Fruit fly (Drosophila melanogaster) whole organism, wandering third instar larva: ENCODE data around the gene CG13398.

Experiments
- Abd-B ChIP-seq: fragments of >200 bp; optimal IDR thresholded peaks from 2 replicates; lab custom pipeline; 2017; ENCODE audit warnings: missing biosample characterization, missing genetic modification characterization
- CG32264 ChIP-seq: fragments of 200-800 bp; sonication (Bioruptor generic); optimal IDR thresholded peaks from 2 replicates; lab custom pipeline; 2016; ENCODE audit warnings: missing biosample characterization, missing genetic modification characterization
- CG9705 ChIP-seq: fragments of 200-800 bp; sonication (Bioruptor generic); optimal IDR thresholded peaks from 2 replicates; lab custom pipeline; 2018; ENCODE audit warnings: missing biosample characterization, mild to moderate bottlenecking, missing genetic modification characterization
- CrebA ChIP-seq: fragments of 200-800 bp; sonication (Bioruptor generic); optimal IDR thresholded peaks from 2 replicates; lab custom pipeline; 2016; ENCODE audit warnings: missing biosample characterization, mild to moderate bottlenecking, missing genetic modification characterization, borderline replicate concordance
- Dfd ChIP-seq: fragments of >200 bp; optimal IDR thresholded peaks from 2 replicates; lab custom pipeline; 2017; ENCODE audit warnings: missing biosample characterization, missing genetic modification characterization
- Dif ChIP-seq: fragments of 200-275, 200-300 bp; sonication (Bioruptor generic); optimal IDR thresholded peaks from 2 replicates; lab custom pipeline; 2018; ENCODE audit warnings: missing biosample characterization, missing genetic modification characterization; ENCODE audit not compliant: partially characterized antibody
- GATAd ChIP-seq: sonication (Bioruptor generic); optimal IDR thresholded peaks from 2 replicates; lab custom pipeline; 2016; ENCODE audit warnings: missing biosample characterization, missing genetic modification characterization
- HLH106 ChIP-seq: fragments of 200-800 bp; optimal IDR thresholded peaks from 3 replicates; lab custom pipeline; 2019; ENCODE audit warnings: missing biosample characterization, mild to moderate bottlenecking, missing genetic modification characterization, moderate library complexity
- Hnf4 ChIP-seq: fragments of 200-800 bp; sonication (Bioruptor generic); optimal IDR thresholded peaks from 2 replicates; lab custom pipeline; 2016; ENCODE audit warnings: missing biosample characterization, mild to moderate bottlenecking, missing genetic modification characterization
- Hr78 ChIP-seq: fragments of >200 bp; optimal IDR thresholded peaks from 2 replicates; lab custom pipeline; 2017; ENCODE audit warnings: missing biosample characterization, missing genetic modification characterization
- Hr83 ChIP-seq: fragments of 200-300 bp; sonication (Bioruptor generic); optimal IDR thresholded peaks from 2 replicates; lab custom pipeline; 2016; ENCODE audit warnings: missing biosample characterization, mild to moderate bottlenecking, missing genetic modification characterization, moderate library complexity; ENCODE audit not compliant: poor library complexity, severe bottlenecking
- Jra ChIP-seq: sonication (Bioruptor generic); optimal IDR thresholded peaks from 2 replicates; lab custom pipeline; 2016; ENCODE audit warnings: missing biosample characterization, missing genetic modification characterization
- Mio ChIP-seq: sonication (Bioruptor generic); optimal IDR thresholded peaks from 2 replicates; lab custom pipeline; 2016; ENCODE audit warnings: missing biosample characterization, missing genetic modification characterization
- Myc ChIP-seq: fragments of >200 bp; optimal IDR thresholded peaks from 2 replicates; lab custom pipeline; 2017
- N ChIP-seq: fragments of >200 bp; optimal IDR thresholded peaks from 2 replicates; lab custom pipeline; 2018; ENCODE audit warnings: missing biosample characterization, missing external identifiers, missing genetic modification characterization
- OdsH ChIP-seq: fragments of 200-800 bp; sonication (Bioruptor generic); optimal IDR thresholded peaks from 2 replicates; lab custom pipeline; 2016; ENCODE audit warnings: missing biosample characterization, mild to moderate bottlenecking, missing genetic modification characterization
- Rel ChIP-seq, 2 experiments: fragments of 200-800 bp; sonication (Bioruptor generic) in 1 of 2; optimal IDR thresholded peaks; 2 replicates in 1 of 2; 3 replicates in 1 of 2; lab custom pipeline; 2016 to 2019; ENCODE audit warnings: mild to moderate bottlenecking in 2 of 2, missing biosample characterization in 2 of 2, missing genetic modification characterization in 2 of 2, moderate library complexity in 1 of 2
- Sp1 ChIP-seq: fragments of 200-800 bp; sonication (Bioruptor generic); optimal IDR thresholded peaks from 3 replicates; lab custom pipeline; 2019; ENCODE audit warnings: missing biosample characterization, mild to moderate bottlenecking, missing genetic modification characterization, moderate library complexity
- Vsx2 ChIP-seq: fragments of 200-300, 225-300 bp; sonication (Bioruptor generic); optimal IDR thresholded peaks from 2 replicates; lab custom pipeline; 2018; ENCODE audit warnings: missing biosample characterization, missing genetic modification characterization; ENCODE audit not compliant: partially characterized antibody
- br ChIP-seq: fragments of 200-800 bp; sonication (Bioruptor generic); optimal IDR thresholded peaks from 2 replicates; lab custom pipeline; 2016; ENCODE audit warnings: missing biosample characterization, missing genetic modification characterization
- brk ChIP-seq: fragments of 200-800 bp; sonication (Bioruptor generic); optimal IDR thresholded peaks from 2 replicates; lab custom pipeline; 2016; ENCODE audit warnings: missing biosample characterization, mild to moderate bottlenecking, missing genetic modification characterization
- dl ChIP-seq, 2 experiments: fragments of 175-275, 200-275 bp in 1 of 2; fragments of 200-275 bp in 1 of 2; sonication (Bioruptor generic); optimal IDR thresholded peaks; lab custom pipeline; 2018; ENCODE audit warnings: mild to moderate bottlenecking in 2 of 2, missing biosample characterization in 2 of 2, missing genetic modification characterization in 2 of 2, moderate library complexity in 2 of 2; ENCODE audit not compliant: partially characterized antibody in 2 of 2, insufficient read depth in 1 of 2
- dmrt93B ChIP-seq: fragments of 200-800 bp; sonication (Bioruptor generic); optimal IDR thresholded peaks from 2 replicates; lab custom pipeline; 2018; ENCODE audit warnings: missing biosample characterization, mild to moderate bottlenecking, missing genetic modification characterization
- dsf ChIP-seq: sonication (Bioruptor generic); optimal IDR thresholded peaks from 2 replicates; lab custom pipeline; 2016; ENCODE audit warnings: missing biosample characterization, missing genetic modification characterization, borderline replicate concordance
- ey ChIP-seq: fragments of 200-800 bp; sonication (Bioruptor generic); optimal IDR thresholded peaks from 2 replicates; lab custom pipeline; 2016; ENCODE audit warnings: missing biosample characterization, missing genetic modification characterization
- foxo ChIP-seq, 2 experiments: fragments of 200-800 bp; sonication (Bioruptor generic); optimal IDR thresholded peaks; 2 replicates in 1 of 2; 3 replicates in 1 of 2; lab custom pipeline; 2016 to 2017; ENCODE audit warnings: missing biosample characterization in 2 of 2, missing genetic modification characterization in 2 of 2
- fru ChIP-seq: fragments of 200-800 bp; sonication (Bioruptor generic); optimal IDR thresholded peaks from 3 replicates; lab custom pipeline; 2016; ENCODE audit warnings: missing biosample characterization, mild to moderate bottlenecking, missing genetic modification characterization
- h ChIP-seq: fragments of 200-800 bp; sonication (Bioruptor generic); optimal IDR thresholded peaks from 3 replicates; lab custom pipeline; 2016; ENCODE audit warnings: missing biosample characterization, mild to moderate bottlenecking, missing genetic modification characterization
- jim ChIP-seq: fragments of 175-275, 200-325 bp; sonication (Bioruptor generic); optimal IDR thresholded peaks from 2 replicates; lab custom pipeline; 2016; ENCODE audit warnings: missing biosample characterization, mild to moderate bottlenecking, missing genetic modification characterization
- lola ChIP-seq: fragments of >200 bp; optimal IDR thresholded peaks from 2 replicates; lab custom pipeline; 2017; ENCODE audit warnings: missing biosample characterization, missing genetic modification characterization
- pan ChIP-seq: fragments of >200 bp; optimal IDR thresholded peaks from 2 replicates; lab custom pipeline; 2017
- psq ChIP-seq: fragments of 200-800 bp; sonication (Bioruptor generic); optimal IDR thresholded peaks from 3 replicates; lab custom pipeline; 2017; ENCODE audit warnings: missing biosample characterization, mild to moderate bottlenecking, missing genetic modification characterization, moderate library complexity
- rgr ChIP-seq: fragments of 200-800 bp; sonication (Bioruptor generic); optimal IDR thresholded peaks from 3 replicates; lab custom pipeline; 2016; ENCODE audit warnings: missing biosample characterization, mild to moderate bottlenecking, missing genetic modification characterization
- sage ChIP-seq: fragments of 200-800 bp; sonication (Bioruptor generic); optimal IDR thresholded peaks from 2 replicates; lab custom pipeline; 2016; ENCODE audit warnings: missing biosample characterization, mild to moderate bottlenecking, missing genetic modification characterization
- sv ChIP-seq: fragments of 200-800 bp; sonication (Bioruptor generic); optimal IDR thresholded peaks from 3 replicates; lab custom pipeline; 2016; ENCODE audit warnings: missing biosample characterization, missing genetic modification characterization
- tai ChIP-seq: sonication (Bioruptor generic); optimal IDR thresholded peaks from 2 replicates; lab custom pipeline; 2016; ENCODE audit warnings: missing biosample characterization, missing genetic modification characterization
- usp ChIP-seq: fragments of >200 bp; optimal IDR thresholded peaks from 2 replicates; lab custom pipeline; 2017; ENCODE audit warnings: missing biosample characterization, missing genetic modification characterization
- woc ChIP-seq: sonication (Bioruptor generic); optimal IDR thresholded peaks from 2 replicates; lab custom pipeline; 2016; ENCODE audit warnings: missing biosample characterization, mild to moderate bottlenecking, missing genetic modification characterization

Gene CG13398

DNA sequence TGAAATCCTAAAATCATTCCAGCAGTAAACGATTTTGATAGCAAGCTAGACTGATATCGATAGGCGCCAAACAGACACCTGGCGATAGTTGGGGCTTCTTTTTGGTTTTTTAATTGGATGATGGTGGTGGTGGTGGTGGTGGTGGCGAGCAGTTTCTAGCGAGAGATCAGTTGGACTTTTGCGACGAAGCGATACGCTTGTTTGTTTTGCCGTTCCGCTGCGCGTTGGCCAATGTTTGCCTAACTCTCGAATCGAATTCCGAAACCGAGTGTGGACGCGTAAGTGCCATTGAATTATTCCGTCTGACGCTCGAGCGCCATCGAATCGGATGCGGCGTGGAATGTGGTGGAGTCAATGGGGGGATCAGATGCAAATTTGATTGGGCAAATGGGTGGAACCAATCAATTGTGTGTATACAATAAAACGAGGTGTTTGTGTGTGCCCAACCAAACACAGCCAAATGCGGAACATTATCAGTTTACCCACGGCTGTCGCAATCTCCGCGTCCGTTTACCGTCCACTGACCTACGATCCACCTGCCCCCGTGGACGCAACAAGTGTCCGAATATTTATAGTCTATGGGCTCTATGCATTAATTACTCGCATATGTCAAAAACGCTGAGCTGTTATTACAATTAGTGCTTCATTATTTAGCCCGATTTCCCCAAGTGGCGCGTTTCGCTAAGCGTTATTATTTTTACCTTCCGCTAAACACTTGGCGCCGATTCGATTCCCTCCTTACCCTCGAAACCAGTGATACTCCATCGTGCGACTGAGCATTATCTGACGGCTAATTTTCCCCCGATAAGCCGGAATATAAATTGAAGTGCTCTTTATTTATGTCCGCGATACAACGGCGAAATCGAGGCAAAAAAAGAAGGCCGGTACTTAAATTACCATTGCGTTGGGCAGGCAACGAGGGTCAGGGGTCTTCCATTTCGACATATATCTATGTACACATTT, 44.4 kb downstream of the CG13398 start, which contains the start of gene CG17292:
TSS of gene CG17292 (plus strand) at position 91 of the 963 bp plus-strand sequence.
- TF ChIP-seq Hr83 (GFP tag; lab: Kevin White, UChicago) (peak; percentile 3), rgr (GFP tag; lab: Kevin White, UChicago) (peak; percentile 49), Hnf4 (peak; percentile 55), CG32264 (GFP tag; lab: Kevin White, UChicago) (no peak), Vsx2 (GFP tag; lab: Kevin White, UChicago) (peak; percentile 98), Dif (GFP tag; lab: Kevin White, UChicago) (peak; percentile 87), brk (no peak), N (GFP tag; lab: Kevin White, UChicago) (no peak), foxo (GFP tag; optimal IDR thresholded peaks at IDR 0.05; lab: Kevin White, UChicago) (peak in 1 of 2 experiments; percentile 17), usp (no peak), h (peak; percentile 41), OdsH (GFP tag; lab: Kevin White, UChicago) (peak; percentile 68), Rel (GFP tag; optimal IDR thresholded peaks at IDR 0.05; lab: Kevin White, UChicago) (no peak), Rel (tag; optimal IDR thresholded peaks at IDR 0.05; lab: Kevin White, UChicago) (peak; percentile 48), br (peak; percentile 15), GATAd (no peak)

DNA sequence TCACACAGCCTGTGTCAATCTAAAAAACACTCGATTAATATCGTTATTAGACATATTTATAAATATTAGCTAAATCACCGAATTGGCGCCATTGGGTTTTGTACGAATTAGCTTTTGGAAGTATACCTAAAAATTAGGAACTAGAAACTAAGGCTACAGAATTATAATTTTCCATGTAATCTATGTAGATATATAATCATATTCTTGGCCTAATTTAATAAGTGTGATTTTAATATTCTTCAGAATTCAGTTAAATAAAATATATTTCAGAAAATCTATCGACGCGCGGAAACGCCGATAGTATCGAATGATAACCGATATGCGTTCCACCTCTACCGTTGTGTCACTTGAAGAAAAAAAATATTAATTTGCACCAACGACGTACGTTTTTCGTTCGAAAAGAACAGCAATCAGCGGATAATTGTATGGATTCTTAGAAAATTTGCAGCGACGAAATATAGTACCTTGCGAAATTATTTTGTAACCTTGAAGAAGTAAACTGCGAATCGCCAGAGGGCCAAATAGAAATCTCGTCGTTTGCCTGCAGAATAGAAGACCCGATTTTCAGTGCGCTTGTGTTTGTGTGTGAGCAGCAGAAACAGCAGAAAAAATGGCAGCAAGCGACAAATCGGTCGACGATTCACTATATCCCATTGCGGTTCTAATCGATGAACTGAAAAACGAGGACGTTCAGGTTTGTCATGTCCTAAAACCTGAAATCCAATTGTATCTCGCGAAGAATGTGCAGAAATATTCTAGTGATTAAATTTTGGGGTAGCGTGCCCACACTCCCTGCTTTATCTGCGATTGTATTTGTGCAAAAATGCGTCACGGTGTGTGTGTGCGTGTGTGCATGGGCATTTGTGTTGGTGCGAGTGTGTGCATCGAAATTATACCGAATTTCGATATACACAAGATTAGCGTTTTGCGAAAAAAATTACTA, 49.1 kb downstream of the CG13398 start, which contains the start of gene Pp2A-29B:
TSS of gene Pp2A-29B (plus strand) at position 338 of the 943 bp plus-strand sequence.
- TF ChIP-seq Dif (GFP tag; lab: Kevin White, UChicago) (no peak), ey (GFP tag; lab: Kevin White, UChicago) (peak; percentile 4), CG32264 (GFP tag; lab: Kevin White, UChicago) (no peak), HLH106 (tag; lab: Kevin White, UChicago) (peak; percentile 49), brk (peak; percentile 81), fru (GFP tag; lab: Kevin White, UChicago) (peak; percentile 23), psq (no peak), Hnf4 (peak; percentile 53), Myc (lab: Kevin White, UChicago) (no peak), dmrt93B (GFP tag; lab: Kevin White, UChicago) (no peak), N (GFP tag; lab: Kevin White, UChicago) (peak; percentile 88), sv (no peak), Mio (GFP tag; lab: Kevin White, UChicago) (no peak), CrebA (GFP tag; lab: Kevin White, UChicago) (no peak), pan (lab: Kevin White, UChicago) (no peak), Abd-B (no peak), dsf (peak; percentile 54), Hr78 (GFP tag; lab: Kevin White, UChicago) (no peak), OdsH (GFP tag; lab: Kevin White, UChicago) (no peak), h (peak; percentile 55), CG9705 (peak; percentile 19), woc (peak; percentile 59), lola (GFP tag; lab: Kevin White, UChicago) (no peak), foxo (GFP tag; optimal IDR thresholded peaks at IDR 0.05; lab: Kevin White, UChicago) (peak in 1 of 2 experiments; percentile 23), GATAd (no peak), Hr83 (GFP tag; lab: Kevin White, UChicago) (no peak), Dfd (GFP tag; lab: Kevin White, UChicago) (no peak), br (no peak), Sp1 (GFP tag; lab: Kevin White, UChicago) (peak; percentile 33), Jra (GFP tag; lab: Kevin White, UChicago) (peak; percentile 63), tai (GFP tag; lab: Kevin White, UChicago) (no peak), dl (GFP tag; optimal IDR thresholded peaks at IDR 0.05; lab: Kevin White, UChicago; ENCODE audit: insufficient read depth in 1 of 2, partially characterized antibody in 2 of 2) (no peak), Vsx2 (GFP tag; lab: Kevin White, UChicago) (no peak), sage (GFP tag; lab: Kevin White, UChicago) (peak; percentile 23), usp (no peak), jim (GFP tag; lab: Kevin White, UChicago) (no peak), rgr (GFP tag; lab: Kevin White, UChicago) (peak; percentile 38), Rel (GFP tag; optimal IDR thresholded peaks at IDR 0.05; lab: Kevin White, UChicago) (no peak), Rel (tag; optimal IDR thresholded peaks at IDR 0.05; lab: Kevin White, UChicago) (peak; percentile 31)
